Worm (Caenorhabditis elegans) whole organism, young adult: ENCODE data around the gene srg-15.

Experiments used
- F39B2.1 ChIP-seq: fragments of 200-800 bp; sonication (Bioruptor generic); IDR thresholded peaks from 2 replicates; pipeline ENCODE4 v1.3.6; 2022; ENCODE audit warnings: missing genetic modification reagents, missing genetic modification characterization, missing compliant biosample characterization
- F52B5.7 ChIP-seq: sonication (generic microtip); optimal IDR thresholded peaks from 2 replicates; lab custom pipeline; 2016; ENCODE audit warnings: mild to moderate bottlenecking, missing genetic modification characterization, missing compliant biosample characterization
- atf-7 ChIP-seq: sonication (generic microtip); optimal IDR thresholded peaks from 2 replicates; lab custom pipeline; 2017; ENCODE audit warnings: mild to moderate bottlenecking, missing genetic modification characterization, missing compliant biosample characterization
- bed-2 ChIP-seq: fragments of 200-800 bp; sonication (Bioruptor generic); IDR thresholded peaks from 2 replicates; pipeline ENCODE4 v1.3.6; 2022; ENCODE audit warnings: missing genetic modification reagents, missing genetic modification characterization, missing compliant biosample characterization
- dpff-1 ChIP-seq: sonication (generic microtip); optimal IDR thresholded peaks from 2 replicates; lab custom pipeline; 2017; ENCODE audit warnings: mild to moderate bottlenecking, missing genetic modification characterization, missing compliant biosample characterization
- efl-1 ChIP-seq: fragments of 150-350 bp; optimal IDR thresholded peaks from 2 replicates; lab custom pipeline; 2014; ENCODE audit warnings: missing biosample characterization, missing genetic modification reagents, missing genetic modification characterization
- hrde-1 ChIP-seq: sonication (generic microtip); optimal IDR thresholded peaks from 2 replicates; lab custom pipeline; 2016; ENCODE audit warnings: missing genetic modification characterization, mild to moderate bottlenecking, missing compliant biosample characterization, moderate library complexity, missing genotype, missing genetic modification reagents, borderline replicate concordance
- lin-35 ChIP-seq, 3 experiments: fragments of 150-350 bp in 2 of 3; sonication (generic microtip) in 1 of 3; optimal IDR thresholded peaks; 2 replicates each; lab custom pipeline; 2014 to 2018; ENCODE audit warnings: missing biosample characterization in 3 of 3, missing genetic modification characterization in 3 of 3, missing genetic modification reagents in 3 of 3
- lin-54 ChIP-seq: fragments of 200-800 bp; sonication (Bioruptor generic); optimal IDR thresholded peaks from 2 replicates; lab custom pipeline; 2018; ENCODE audit warnings: mild to moderate bottlenecking, missing genetic modification characterization, missing compliant biosample characterization
- madf-10 ChIP-seq: sonication (generic microtip); optimal IDR thresholded peaks from 2 replicates; lab custom pipeline; 2016; ENCODE audit warnings: mild to moderate bottlenecking, missing genetic modification characterization, missing compliant biosample characterization
- rcor-1 ChIP-seq: fragments of 200-800 bp; sonication (Bioruptor generic); IDR thresholded peaks from 2 replicates; pipeline ENCODE4 v1.3.6; 2022; ENCODE audit warnings: missing genetic modification reagents, missing genetic modification characterization, missing compliant biosample characterization
- snpc-4 ChIP-seq, 5 experiments: fragments of 150-350 bp in 1 of 5; sonication (generic microtip) in 4 of 5; optimal IDR thresholded peaks; 2 replicates each; lab custom pipeline; 2014 to 2018; ENCODE audit warnings: missing genetic modification characterization in 5 of 5, missing biosample characterization in 3 of 5, antibody characterized with exemption in 2 of 5, mild to moderate bottlenecking in 2 of 5, missing compliant biosample characterization in 2 of 5, missing genotype in 2 of 5, moderate library complexity in 2 of 5, missing genetic modification reagents in 1 of 5
- unc-62 ChIP-seq: fragments of 150-350 bp; optimal IDR thresholded peaks from 2 replicates; lab custom pipeline; 2014; ENCODE audit warnings: missing biosample characterization, missing genetic modification reagents, missing genetic modification characterization
- ztf-28 ChIP-seq: fragments of 200-800 bp; sonication (Bioruptor generic); IDR thresholded peaks from 2 replicates; pipeline ENCODE4 v1.3.6; 2022; ENCODE audit warnings: missing genetic modification reagents, missing genetic modification characterization, missing compliant biosample characterization

ce11 chrII:8703729-8704128 lies 6.5 kb downstream of the srg-15 start, which contains the start of gene ceh-7:
- TF ChIP-seq F39B2.1 (GFP tag; lab: Robert Waterston, UW): no peak
- TF ChIP-seq dpff-1: no peak
- TF ChIP-seq rcor-1: no peak
- TF ChIP-seq snpc-4 (GFP tag; optimal IDR thresholded peaks at IDR 0.05; lab: Kevin White, UChicago): no peak
- TF ChIP-seq snpc-4 (tag; optimal IDR thresholded peaks at IDR 0.05; lab: Kevin White, UChicago): no peak
- no peak for TF ChIP-seq F52B5.7 (tag; lab: Kevin White, UChicago)
- no peak for TF ChIP-seq efl-1 (GFP tag; lab: Kevin White, UChicago)
- no peak for TF ChIP-seq atf-7
- no peak for TF ChIP-seq bed-2 (GFP tag; lab: Robert Waterston, UW)
- TF ChIP-seq unc-62 (GFP tag; lab: Kevin White, UChicago): no peak
- no peak for TF ChIP-seq madf-10
- TF ChIP-seq lin-35 (GFP tag; optimal IDR thresholded peaks at IDR 0.05; lab: Kevin White, UChicago): no peak
- TF ChIP-seq lin-54 (GFP tag; lab: Kevin White, UChicago): no peak
- TF ChIP-seq hrde-1 (tag; lab: Kevin White, UChicago): no peak
- TF ChIP-seq ztf-28 (GFP tag; lab: Robert Waterston, UW): no peak
